Fruit fly (Drosophila melanogaster) S2 (cell line): ENCODE data around the gene CG3652.

Experiments used
- CG8478 ChIP-seq: fragments of >200 bp; optimal IDR thresholded peaks from 2 replicates; lab custom pipeline; 2018
- CTCF ChIP-seq, 2 experiments: fragments of >200 bp; optimal IDR thresholded peaks; 2 replicates each; lab custom pipeline; 2018

DNA sequence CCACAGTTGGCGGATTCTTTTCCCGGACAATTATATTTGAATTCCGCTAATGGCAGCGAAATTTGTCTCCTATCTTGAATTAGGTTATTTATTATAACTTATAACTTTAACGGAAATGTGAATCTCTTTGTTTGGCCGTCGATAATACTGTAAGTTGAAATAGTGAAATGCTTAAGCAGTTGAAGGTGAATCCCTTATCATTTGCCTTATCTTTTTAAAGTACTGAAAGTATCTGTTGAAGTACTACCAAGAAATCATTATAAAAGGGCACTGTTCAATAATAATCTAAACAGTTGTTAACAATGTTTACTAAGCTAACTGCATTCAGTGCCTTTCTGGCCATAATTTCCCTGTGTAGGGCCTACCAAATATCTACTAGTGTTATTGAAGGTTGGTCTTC, 17.2 kb upstream of the CG3652 start, which contains the start of gene CG43055:
- no peak for TF ChIP-seq CTCF (optimal IDR thresholded peaks at IDR 0.05; lab: Kevin White, UChicago)
- no peak for TF ChIP-seq CG8478
